Worm (Caenorhabditis elegans): Measurements from ENCODE around the gene ceh-31.

ceh-31 gene

ce11 chrX:3023552-3024183 lies 46.6 kb downstream of the ceh-31 start (continued):
- no peak for TF ChIP-seq Y105C5A.15 (GFP tag; IDR thresholded peaks at IDR 0.05)
- peak; percentile 26 for TF ChIP-seq mxl-3 (GFP tag; optimal IDR thresholded peaks at IDR 0.05)
- TF ChIP-seq hmg-1.1 (GFP tag; IDR thresholded peaks at IDR 0.05) = 0 out of 2 replicates have a peak, but pooled peaks have one; percentile 21
- no peak for TF ChIP-seq Y48G9A.11 (GFP tag; IDR thresholded peaks at IDR 0.05)
- TF ChIP-seq Y5F2A.4 (GFP tag; optimal IDR thresholded peaks at IDR 0.05) = no peak
- no peak for TF ChIP-seq zfp-2 (tag; optimal IDR thresholded peaks at IDR 0.05)
- no peak for TF ChIP-seq F44E2.7 (GFP tag; IDR thresholded peaks at IDR 0.05)
- TF ChIP-seq T26A8.4 (GFP tag; IDR thresholded peaks at IDR 0.05) = no peak
- no peak for TF ChIP-seq dpl-1 (GFP tag; optimal IDR thresholded peaks at IDR 0.05)

- TF ChIP-seq Y48G9A.11 (GFP tag; IDR thresholded peaks at IDR 0.05) = no peak
- TF ChIP-seq hlh-30 (tag; optimal IDR thresholded peaks at IDR 0.05; ENCODE audit: insufficient read depth) = no peak
- peak in 1 of 2 experiments; percentile 34 for TF ChIP-seq lsy-2 (tag; optimal IDR thresholded peaks at IDR 0.05)
- TF ChIP-seq T26A8.4 (GFP tag; IDR thresholded peaks at IDR 0.05) = no peak
- TF ChIP-seq jun-1 (tag; optimal IDR thresholded peaks at IDR 0.05) = no peak
- TF ChIP-seq rbr-2 (tag; optimal IDR thresholded peaks at IDR 0.05) = no peak
- 0 out of 2 replicates have a peak, but pooled peaks have one; percentile 18 for TF ChIP-seq hmg-1.1 (GFP tag; IDR thresholded peaks at IDR 0.05)
- no peak for TF ChIP-seq lir-3 (tag; optimal IDR thresholded peaks at IDR 0.05)
- TF ChIP-seq ceh-28 (tag; optimal IDR thresholded peaks at IDR 0.05) = no peak
- TF ChIP-seq unc-62 (GFP tag; optimal IDR thresholded peaks at IDR 0.05 in 1 of 2) = no peak
- TF ChIP-seq unc-62 (tag; optimal IDR thresholded peaks at IDR 0.05) = no peak
- TF ChIP-seq aha-1 (tag) = peak; percentile 100
- no peak for TF ChIP-seq ceh-32 (tag; optimal IDR thresholded peaks at IDR 0.05; ENCODE audit: poor library complexity)
- TF ChIP-seq madf-5 (GFP tag; IDR thresholded peaks at IDR 0.05) = no peak
- no peak for TF ChIP-seq Y5F2A.4 (GFP tag; optimal IDR thresholded peaks at IDR 0.05)
- TF ChIP-seq mep-1 (tag; optimal IDR thresholded peaks at IDR 0.05) = peak; percentile 30
- no peak for TF ChIP-seq fkh-10 (GFP tag; optimal IDR thresholded peaks at IDR 0.05)
- TF ChIP-seq tra-1 (GFP tag; IDR thresholded peaks at IDR 0.05) = 0 out of 2 replicates have a peak, but pooled peaks have one; percentile 14
- TF ChIP-seq nhr-10 (tag; optimal IDR thresholded peaks at IDR 0.05) = no peak
- peak in 1 of 2 experiments; percentile 97 for TF ChIP-seq hif-1 (tag; optimal IDR thresholded peaks at IDR 0.05)
- TF ChIP-seq zag-1 (tag; optimal IDR thresholded peaks at IDR 0.05) = no peak
These were observed 47.7 kb downstream of the ceh-31 start for ce11 chrX:3022330-3023088.

ce11 chrX:3021466-3021865 lies 48.8 kb downstream of the ceh-31 start:
- TF ChIP-seq dmd-6 (GFP tag; IDR thresholded peaks at IDR 0.05) (peak; percentile 47; the same call in 1 of the 2 replicates), daf-16 (GFP tag; optimal IDR thresholded peaks at IDR 0.05) (no peak), daf-16 (tag; optimal IDR thresholded peaks at IDR 0.05) (no peak)

- TF ChIP-seq hlh-11 (tag; optimal IDR thresholded peaks at IDR 0.05) = peak; percentile 57
- no peak for TF ChIP-seq nhr-77 (tag; optimal IDR thresholded peaks at IDR 0.05)
- no peak for TF ChIP-seq php-3 (GFP tag; IDR thresholded peaks at IDR 0.05)
- TF ChIP-seq nhr-111 (GFP tag; optimal IDR thresholded peaks at IDR 0.05) = no peak
- no peak for TF ChIP-seq hmg-1.1 (GFP tag; IDR thresholded peaks at IDR 0.05)
- peak in 1 of 2 experiments; percentile 57 for TF ChIP-seq mdl-1 (tag; optimal IDR thresholded peaks at IDR 0.05)
- no peak for TF ChIP-seq R02D3.7 (tag; optimal IDR thresholded peaks at IDR 0.05)
- no peak for TF ChIP-seq vab-7 (GFP tag; IDR thresholded peaks at IDR 0.05)
- TF ChIP-seq lin-13 (GFP tag; optimal IDR thresholded peaks at IDR 0.05) = no peak
- peak; percentile 51 for TF ChIP-seq mxl-3 (GFP tag; optimal IDR thresholded peaks at IDR 0.05)
- no peak for TF ChIP-seq lir-3 (tag; optimal IDR thresholded peaks at IDR 0.05)
- no peak for TF ChIP-seq zag-1 (tag; optimal IDR thresholded peaks at IDR 0.05)
- TF ChIP-seq lin-1 (GFP tag; IDR thresholded peaks at IDR 0.05) = no peak
- peak; percentile 55 for TF ChIP-seq nhr-28 (tag; optimal IDR thresholded peaks at IDR 0.05)
- peak; percentile 43 for TF ChIP-seq hlh-30 (tag; optimal IDR thresholded peaks at IDR 0.05; ENCODE audit: insufficient read depth)
- no peak for TF ChIP-seq lin-29 (GFP tag; IDR thresholded peaks at IDR 0.05)
- no peak for TF ChIP-seq egl-43 (GFP tag; IDR thresholded peaks at IDR 0.05)
- no peak for TF ChIP-seq nhr-48 (tag; optimal IDR thresholded peaks at IDR 0.05)
- TF ChIP-seq fkh-10 (GFP tag; optimal IDR thresholded peaks at IDR 0.05) = no peak
- TF ChIP-seq dmd-6 (GFP tag; IDR thresholded peaks at IDR 0.05) = peak; percentile 75
- no peak for TF ChIP-seq daf-16 (GFP tag; optimal IDR thresholded peaks at IDR 0.05)
- no peak for TF ChIP-seq daf-16 (tag; optimal IDR thresholded peaks at IDR 0.05)
- TF ChIP-seq unc-62 (GFP tag; optimal IDR thresholded peaks at IDR 0.05 in 1 of 2) = peak in 1 of 2 experiments; percentile 88
- no peak for TF ChIP-seq unc-62 (tag; optimal IDR thresholded peaks at IDR 0.05)
- no peak for TF ChIP-seq lin-39 (tag; optimal IDR thresholded peaks at IDR 0.05)
These were observed 50.2 kb downstream of the ceh-31 start for ce11 chrX:3019996-3020395.
